Worm (Caenorhabditis elegans) whole organism, late embryonic: Measurements from ENCODE around the gene F29G6.1.

Experiments
- ceh-2 ChIP-seq: sonication (generic microtip); optimal IDR thresholded peaks from 2 replicates; lab custom pipeline; 2016; ENCODE audit warnings: missing genotype, missing genetic modification characterization, missing compliant biosample characterization
- ceh-30 ChIP-seq: fragments of 150-350 bp; optimal IDR thresholded peaks from 2 replicates; lab custom pipeline; 2014; ENCODE audit warnings: missing biosample characterization, missing genetic modification characterization
- ceh-6 ChIP-seq: fragments of 200-800 bp; sonication (Bioruptor generic); optimal IDR thresholded peaks from 2 replicates; lab custom pipeline; 2018; ENCODE audit warnings: mild to moderate bottlenecking, missing genetic modification characterization, missing compliant biosample characterization
- ceh-9 ChIP-seq: sonication (generic microtip); optimal IDR thresholded peaks from 2 replicates; lab custom pipeline; 2016; ENCODE audit warnings: mild to moderate bottlenecking, missing genetic modification characterization, inconsistent platforms, missing compliant biosample characterization
- che-1 ChIP-seq: sonication (generic microtip); optimal IDR thresholded peaks from 2 replicates; lab custom pipeline; 2016; ENCODE audit warnings: mild to moderate bottlenecking, missing genetic modification characterization, missing compliant biosample characterization
- elt-2 ChIP-seq: sonication (generic microtip); optimal IDR thresholded peaks from 2 replicates; lab custom pipeline; 2016; ENCODE audit warnings: missing genetic modification reagents, missing genetic modification characterization, missing compliant biosample characterization
- elt-4 ChIP-seq: sonication (generic microtip); optimal IDR thresholded peaks from 2 replicates; lab custom pipeline; 2016; ENCODE audit warnings: missing genetic modification characterization, missing compliant biosample characterization
- ets-4 ChIP-seq: sonication (generic microtip); optimal IDR thresholded peaks from 2 replicates; lab custom pipeline; 2016; ENCODE audit warnings: missing genetic modification characterization, missing compliant biosample characterization
- hlh-8 ChIP-seq: sonication (generic microtip); optimal IDR thresholded peaks from 2 replicates; lab custom pipeline; 2016; ENCODE audit warnings: missing genotype, missing genetic modification characterization, missing compliant biosample characterization
- odd-2 ChIP-seq: sonication (generic microtip); optimal IDR thresholded peaks from 2 replicates; lab custom pipeline; 2017; ENCODE audit warnings: antibody characterized with exemption, mild to moderate bottlenecking, missing genetic modification characterization, missing compliant biosample characterization
- pat-9 ChIP-seq: fragments of 200-800 bp; sonication (Bioruptor generic); optimal IDR thresholded peaks from 2 replicates; lab custom pipeline; 2018; ENCODE audit warnings: mild to moderate bottlenecking, missing genetic modification characterization, moderate library complexity, missing compliant biosample characterization
- pax-1 ChIP-seq: fragments of 150-350 bp; optimal IDR thresholded peaks from 2 replicates; lab custom pipeline; 2014; ENCODE audit warnings: missing biosample characterization, missing genetic modification characterization
- pha-4 ChIP-seq: fragments of 150-350 bp; optimal IDR thresholded peaks from 2 replicates; lab custom pipeline; 2018; ENCODE audit warnings: missing biosample characterization, missing genetic modification reagents, missing genetic modification characterization
- rnt-1 ChIP-seq: sonication (generic microtip); optimal IDR thresholded peaks from 2 replicates; lab custom pipeline; 2016; ENCODE audit warnings: missing genetic modification characterization, missing compliant biosample characterization

- TF ChIP-seq pat-9 (tag; lab: Kevin White, UChicago) (no peak), pha-4 (no peak), odd-2 (tag; lab: Kevin White, UChicago) (no peak), hlh-8 (tag; lab: Kevin White, UChicago) (no peak), ets-4 (no peak), che-1 (no peak), ceh-6 (no peak), ceh-9 (tag; lab: Kevin White, UChicago) (no peak), ceh-2 (tag; lab: Kevin White, UChicago) (no peak), ceh-30 (tag; lab: Kevin White, UChicago) (no peak), elt-2 (no peak), elt-4 (tag; lab: Kevin White, UChicago) (no peak), pax-1 (tag; lab: Kevin White, UChicago) (no peak), rnt-1 (tag; lab: Kevin White, UChicago) (no peak)
Observed at ce11 chrX:11484027-11484426, 18.0 kb upstream of the F29G6.1 start.
